Fruit fly (Drosophila melanogaster): ENCODE data around the gene CG44227.

Gene CG44227

DNA sequence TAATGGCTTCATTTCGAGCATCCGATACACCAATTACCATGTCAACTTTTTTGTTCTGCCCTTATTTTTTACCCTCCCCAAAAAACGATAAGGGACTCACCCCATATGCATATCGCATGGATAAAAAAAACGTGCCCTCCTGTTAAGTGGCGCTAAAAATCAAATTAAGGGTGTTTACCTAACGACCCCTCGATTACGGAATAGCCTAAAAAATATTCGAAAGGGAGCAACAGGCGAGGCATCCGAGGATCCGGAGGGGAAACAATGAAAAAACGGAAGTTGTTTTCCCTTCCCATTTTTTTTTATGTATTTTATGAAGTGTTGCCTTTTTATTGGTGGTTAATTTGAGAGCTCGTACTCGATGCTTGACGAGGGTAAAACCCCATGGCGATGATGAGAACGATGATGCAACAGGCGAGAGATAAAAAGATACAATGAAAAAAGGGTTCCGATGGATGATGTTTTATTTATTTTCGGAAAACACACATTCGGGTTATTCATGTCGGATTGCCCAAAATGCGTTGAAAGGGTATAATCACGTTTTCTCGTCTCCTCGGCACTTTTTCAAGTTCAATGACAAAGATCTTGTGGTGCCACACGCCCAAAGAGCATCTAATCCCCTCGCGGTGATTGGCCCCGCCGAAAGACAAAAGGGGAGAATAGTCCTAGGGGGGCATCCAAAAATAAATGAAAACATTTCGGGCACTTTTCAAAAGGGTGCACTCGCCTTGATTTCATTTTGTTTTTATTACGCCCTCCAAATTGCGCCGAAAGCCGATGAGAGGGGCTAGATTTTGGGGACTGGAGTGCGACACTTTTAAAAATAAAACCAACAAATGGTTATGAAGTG lies at the start of gene CG44227:
CG44227 (minus strand) TSS at position 849 of the 850 bp plus-strand sequence.
- TF ChIP-seq CG17801 (GFP tag; optimal IDR thresholded peaks at IDR 0.05; ENCODE audit: partially characterized antibody): no peak

DNA sequence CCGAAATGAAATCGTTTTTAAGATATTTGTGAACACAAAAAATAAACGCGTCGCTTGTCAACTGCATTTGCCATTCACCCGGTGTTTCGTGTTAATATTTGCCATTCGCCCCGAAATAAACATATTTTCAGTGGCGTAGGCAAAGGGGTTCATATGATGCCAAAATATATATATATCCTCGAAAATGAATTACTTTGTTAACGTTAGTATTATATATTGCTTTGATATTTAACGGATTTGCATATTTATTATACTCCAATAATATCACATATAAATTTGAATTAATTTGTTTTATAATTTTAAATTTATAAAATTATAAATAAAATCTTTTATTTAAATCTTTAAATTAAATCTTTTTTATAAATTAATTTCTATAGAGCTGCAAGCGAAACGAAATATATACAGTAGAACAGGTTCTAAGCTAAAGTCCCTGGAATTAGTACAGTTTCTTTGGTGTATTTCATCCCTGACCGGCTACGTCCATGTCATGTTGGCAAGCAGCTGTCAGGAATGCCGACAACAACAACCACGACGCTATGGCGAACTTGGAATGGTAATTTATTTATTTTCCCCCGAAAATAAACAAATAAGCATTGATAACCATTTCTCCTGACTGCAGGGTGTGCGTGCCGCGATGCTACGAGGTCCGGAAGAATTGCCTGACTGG lies 46.8 kb upstream of the CG44227 start, which contains the start of the genes M1BP and CG8202:
M1BP (minus strand) TSS at position 102 of the 667 bp plus-strand sequence.
CG8202 (plus strand) TSS at position 495 of the 667 bp plus-strand sequence.
- TF ChIP-seq CG17801 (GFP tag; optimal IDR thresholded peaks at IDR 0.05; ENCODE audit: partially characterized antibody): peak; percentile 83

DNA sequence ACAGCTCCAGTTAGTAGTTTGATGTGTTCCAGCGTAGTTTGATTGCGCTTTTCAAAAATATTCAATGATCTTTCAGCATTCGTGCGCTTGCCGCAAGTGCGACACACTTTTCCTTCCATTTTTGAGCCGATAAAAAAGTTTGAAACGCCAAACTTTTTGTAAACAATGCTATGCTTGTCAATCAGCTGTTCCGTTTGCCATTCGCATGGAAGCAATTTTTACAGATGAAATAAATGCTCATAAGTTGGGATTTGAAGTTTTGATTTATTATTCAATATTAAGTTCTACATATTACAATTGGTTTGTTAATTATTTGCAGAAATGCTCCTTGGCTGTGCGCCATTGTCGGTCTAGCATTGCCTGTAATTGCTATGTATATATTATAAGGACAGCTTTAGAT lies 44.6 kb upstream of the CG44227 start, which contains the start of gene ranshi:
ranshi (minus strand) TSS at position 152 of the 400 bp plus-strand sequence.
- TF ChIP-seq CG17801 (GFP tag; optimal IDR thresholded peaks at IDR 0.05; ENCODE audit: partially characterized antibody): no peak

DNA sequence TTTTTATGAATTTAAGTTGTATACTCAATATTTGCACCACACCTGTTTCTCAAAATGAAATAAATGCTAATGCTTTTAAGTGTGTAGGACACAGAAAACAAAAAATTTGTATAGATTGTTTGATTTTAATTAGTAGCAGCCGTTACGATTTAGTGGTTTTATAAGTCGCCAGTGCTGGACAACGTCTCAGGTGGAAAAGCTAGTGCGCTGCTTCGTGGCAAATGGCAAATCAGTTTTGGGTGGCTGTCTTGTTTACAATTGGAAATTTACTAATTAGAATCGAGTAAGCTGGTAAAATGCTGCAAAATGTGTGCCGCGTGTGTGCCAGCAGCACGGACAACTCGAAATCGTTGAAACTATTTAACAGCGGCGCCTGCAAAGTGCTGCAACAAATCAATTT lies 41.7 kb upstream of the CG44227 start, which contains the start of gene CG8159:
CG8159 (plus strand) TSS at position 223 of the 400 bp plus-strand sequence.
- no peak for TF ChIP-seq CG17801 (GFP tag; optimal IDR thresholded peaks at IDR 0.05; ENCODE audit: partially characterized antibody)

DNA sequence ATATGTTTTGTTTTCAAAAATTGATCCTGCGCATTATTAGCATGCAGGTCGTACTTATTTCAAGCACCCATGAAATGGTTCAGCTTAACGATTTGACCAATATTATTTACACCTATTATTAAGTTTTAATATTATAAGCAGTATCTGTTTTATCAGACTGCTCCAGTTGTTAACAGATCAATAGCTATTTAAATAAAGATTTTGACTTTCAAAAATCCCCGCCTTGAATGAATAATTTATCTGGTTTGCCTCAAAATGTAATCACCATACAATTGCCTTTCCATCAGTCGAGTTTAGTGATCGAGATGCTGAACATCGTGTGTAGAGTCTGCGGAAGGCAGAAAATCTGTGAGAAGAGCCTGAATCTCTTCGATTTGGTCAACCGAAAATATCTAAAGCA lies 40.2 kb upstream of the CG44227 start, which contains the start of gene ouib:
ouib (plus strand) TSS at position 301 of the 400 bp plus-strand sequence.
- TF ChIP-seq CG17801 (GFP tag; optimal IDR thresholded peaks at IDR 0.05; ENCODE audit: partially characterized antibody): no peak

DNA sequence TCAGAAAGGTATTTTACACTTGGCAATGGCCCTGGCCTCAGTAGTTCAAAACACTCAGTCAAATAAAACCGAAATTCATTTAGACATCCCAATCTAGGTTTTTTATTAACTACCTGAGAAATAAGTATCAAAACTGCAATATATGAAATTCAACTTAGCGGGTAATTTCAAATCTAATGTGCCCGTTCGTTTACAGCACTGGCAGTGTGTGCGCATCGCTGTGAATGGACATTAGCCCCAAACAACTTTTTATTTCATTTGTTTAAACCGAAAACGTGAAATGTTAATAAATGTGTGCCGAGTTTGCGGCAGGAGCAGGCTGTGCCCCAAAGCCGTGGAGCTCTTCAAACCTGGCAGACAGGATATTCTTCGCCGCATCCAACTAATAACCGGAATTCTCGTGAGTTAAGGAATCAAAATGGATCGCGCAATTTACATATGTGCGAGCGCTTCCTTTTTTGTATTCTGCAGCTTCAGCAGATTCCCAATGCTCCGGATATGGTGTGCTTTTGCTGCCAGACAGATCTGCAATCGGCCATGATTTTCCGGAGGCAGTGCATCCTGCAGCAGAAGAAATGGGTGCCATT lies 38.1 kb upstream of the CG44227 start, which contains the start of gene nom:
nom (plus strand) TSS at position 213 of the 587 bp plus-strand sequence.
- no peak for TF ChIP-seq CG17801 (GFP tag; optimal IDR thresholded peaks at IDR 0.05; ENCODE audit: partially characterized antibody)

DNA sequence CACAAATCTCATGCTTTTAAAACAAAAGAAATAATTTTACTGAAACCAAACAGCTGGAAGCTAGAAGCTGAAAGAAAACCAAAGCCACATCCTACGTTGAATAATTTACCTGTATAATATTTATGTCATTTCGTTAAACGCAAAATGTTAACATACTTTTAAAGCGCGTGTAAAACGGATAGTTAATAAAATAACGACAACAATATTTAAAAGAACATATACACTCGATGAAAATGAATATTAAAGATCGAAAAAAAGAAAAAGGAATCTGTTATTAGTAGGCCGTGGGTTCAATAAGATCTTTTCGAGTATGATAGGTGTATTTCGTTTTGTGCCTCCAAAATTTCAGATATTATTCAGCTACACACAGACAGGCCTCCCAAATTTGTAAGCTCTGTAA lies 36.1 kb upstream of the CG44227 start, which contains the start of gene CG8136:
CG8136 (plus strand) TSS at position 301 of the 400 bp plus-strand sequence.
- no peak for TF ChIP-seq CG17801 (GFP tag; optimal IDR thresholded peaks at IDR 0.05; ENCODE audit: partially characterized antibody)

DNA sequence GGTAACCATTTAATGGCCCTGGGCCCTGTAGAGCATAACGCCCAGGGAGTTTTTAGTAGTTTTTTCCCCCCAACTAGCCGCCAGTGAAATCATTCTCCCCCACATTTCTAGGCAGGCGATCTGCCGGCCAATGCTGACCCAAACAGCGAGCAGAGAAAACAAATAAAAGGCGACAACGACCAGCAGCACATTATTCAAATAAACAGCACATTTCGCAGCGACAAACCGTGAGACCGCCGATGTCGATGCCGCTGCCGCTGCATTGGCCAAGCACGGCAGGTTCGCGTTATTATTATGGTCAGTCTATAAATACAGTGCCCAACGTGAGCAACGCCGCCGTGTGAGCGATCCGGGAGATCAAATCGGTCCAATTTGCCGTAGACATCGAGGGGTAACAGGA lies 33.9 kb upstream of the CG44227 start, which contains the start of gene CG11760:
CG11760 (plus strand) TSS at position 301 of the 400 bp plus-strand sequence.
- no peak for TF ChIP-seq CG17801 (GFP tag; optimal IDR thresholded peaks at IDR 0.05; ENCODE audit: partially characterized antibody)

DNA sequence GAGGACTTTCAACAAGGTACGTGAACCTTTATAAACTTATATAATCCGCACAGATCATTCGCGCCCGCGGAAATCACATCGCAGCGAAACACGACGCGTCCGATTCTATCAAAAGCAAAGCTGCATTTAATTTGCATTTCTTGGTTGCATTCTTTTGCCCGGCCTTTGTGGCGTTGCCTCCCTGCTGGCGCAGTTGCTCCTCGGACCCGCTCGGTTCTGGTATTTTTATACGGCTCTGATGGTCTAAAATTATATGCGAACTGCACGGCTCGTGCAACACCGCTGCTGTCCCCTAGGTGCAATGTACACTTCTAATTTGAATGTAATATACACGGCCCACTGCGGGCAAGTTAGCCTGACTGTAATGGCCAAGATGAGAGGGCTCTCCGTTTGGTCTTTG lies 33.4 kb upstream of the CG44227 start, which contains the start of gene Cks85A:
Cks85A (minus strand) TSS at position 101 of the 400 bp plus-strand sequence.
- no peak for TF ChIP-seq CG17801 (GFP tag; optimal IDR thresholded peaks at IDR 0.05; ENCODE audit: partially characterized antibody)

DNA sequence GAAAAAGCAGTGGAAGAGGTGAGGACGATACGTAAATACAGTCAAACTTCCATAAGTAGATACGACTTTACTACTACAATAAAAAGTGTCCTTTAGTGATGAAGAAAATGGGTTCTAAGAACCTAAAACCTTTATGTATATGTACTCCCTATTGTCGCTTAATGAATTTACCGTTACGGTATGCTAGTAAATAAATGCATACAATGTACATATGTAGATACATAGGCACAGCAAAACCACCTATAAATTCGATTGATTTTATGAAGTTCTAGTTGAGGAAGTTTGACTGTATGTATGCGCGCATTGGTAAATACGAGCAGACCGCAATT lies 31.5 kb upstream of the CG44227 start:
- TF ChIP-seq CG17801 (GFP tag; optimal IDR thresholded peaks at IDR 0.05; ENCODE audit: partially characterized antibody): no peak

DNA sequence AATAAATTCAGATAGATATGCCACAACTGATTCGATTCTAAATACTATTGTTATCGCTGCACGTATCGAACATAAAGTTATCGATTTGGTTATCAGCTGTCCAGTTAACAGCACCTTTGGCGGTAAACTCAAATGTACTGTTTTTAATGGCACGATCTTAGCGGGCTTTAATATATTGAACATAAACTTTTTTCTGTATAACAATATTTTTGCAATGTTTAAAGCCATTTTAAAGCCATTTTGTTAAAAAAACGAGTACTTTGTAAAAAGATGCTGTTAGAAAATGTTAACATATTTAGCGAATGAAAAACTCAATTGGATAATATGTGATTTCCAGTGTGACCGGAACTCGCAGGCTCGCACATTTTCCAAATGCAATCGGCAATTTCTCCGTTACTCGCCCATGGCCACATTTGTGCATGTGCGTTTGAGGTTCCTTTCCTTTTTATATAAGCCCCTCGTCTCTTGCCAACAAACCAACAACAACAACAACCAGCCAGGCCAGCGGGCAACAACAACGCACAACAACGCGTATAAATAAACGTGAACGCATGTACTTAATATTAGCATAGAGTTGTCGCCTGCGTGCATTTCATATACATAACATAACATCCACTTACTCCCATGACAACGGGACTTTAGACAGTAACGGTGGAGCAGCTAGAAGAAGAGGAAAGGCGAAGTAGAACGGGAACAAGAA lies 31.0 kb upstream of the CG44227 start, which contains the start of gene TMEM216:
TMEM216 (plus strand) TSS at position 393 of the 700 bp plus-strand sequence.
- peak; percentile 2 for TF ChIP-seq CG17801 (GFP tag; optimal IDR thresholded peaks at IDR 0.05; ENCODE audit: partially characterized antibody)

DNA sequence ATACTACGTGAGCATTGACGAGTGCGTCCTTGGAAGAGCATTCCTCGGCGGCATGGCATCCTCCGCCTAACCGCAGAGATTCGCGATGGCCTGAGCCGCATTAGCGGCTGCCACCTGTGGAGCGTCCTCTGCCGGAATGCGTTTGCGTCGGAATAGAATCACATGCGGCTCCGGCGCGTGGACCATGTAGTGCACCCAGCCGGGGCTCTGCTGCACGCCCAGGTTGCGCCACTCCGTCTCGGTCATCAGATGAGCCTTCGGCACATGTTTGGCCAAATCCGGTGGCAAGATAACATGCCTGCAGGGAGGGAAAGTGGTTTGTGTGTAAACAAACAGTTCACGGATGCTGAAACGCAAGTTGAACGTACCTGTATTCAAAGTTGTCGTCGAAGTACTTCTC lies 30.4 kb upstream of the CG44227 start:
- TF ChIP-seq CG17801 (GFP tag; optimal IDR thresholded peaks at IDR 0.05; ENCODE audit: partially characterized antibody): no peak

DNA sequence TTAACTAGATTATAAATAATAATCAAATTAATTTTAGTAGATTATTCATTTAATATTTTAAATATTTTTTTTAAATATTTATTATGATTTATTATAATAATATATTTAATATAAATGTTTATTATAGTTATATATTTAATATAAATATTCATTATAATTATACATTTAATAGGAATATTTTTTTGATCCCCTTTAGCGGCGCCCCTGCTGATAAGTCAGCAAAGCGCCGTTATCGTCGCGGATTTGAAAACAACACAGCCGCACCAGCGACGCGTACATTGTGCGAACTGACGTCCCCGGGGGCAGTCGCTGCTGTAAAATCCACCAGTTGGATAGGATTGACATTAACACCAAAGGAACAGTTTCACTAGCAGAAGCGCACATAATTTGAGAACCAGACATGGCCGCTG lies 27.8 kb upstream of the CG44227 start, which contains the start of gene CG8112:
CG8112 (plus strand) TSS at position 212 of the 410 bp plus-strand sequence.
- peak; percentile 76 for TF ChIP-seq CG17801 (GFP tag; optimal IDR thresholded peaks at IDR 0.05; ENCODE audit: partially characterized antibody)

DNA sequence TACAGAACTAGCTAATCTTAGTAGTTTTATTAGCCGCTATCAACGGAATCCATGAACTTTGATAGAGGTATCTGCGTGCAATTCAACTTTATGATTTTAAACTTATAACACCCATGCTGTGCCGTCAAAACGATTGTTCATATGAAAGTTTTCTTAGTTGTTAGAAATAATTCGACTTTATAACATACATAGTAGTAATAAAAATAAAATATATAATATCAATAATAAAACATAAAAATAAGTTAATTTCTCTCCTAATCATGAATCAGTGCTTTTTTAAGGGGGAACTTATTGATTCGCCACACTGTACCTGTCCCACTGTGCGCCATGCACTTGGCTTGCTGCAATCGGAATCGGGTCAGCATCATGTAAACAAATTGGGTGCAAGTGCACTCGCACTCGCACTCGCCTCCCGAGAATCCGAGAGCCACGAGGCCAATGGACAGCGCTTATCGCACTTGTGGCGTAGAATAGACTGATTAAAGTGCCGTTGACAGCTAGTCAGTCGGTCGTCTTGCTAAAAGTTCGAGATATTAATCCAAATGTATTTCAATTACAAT lies 27.0 kb upstream of the CG44227 start:
- TF ChIP-seq CG17801 (GFP tag; optimal IDR thresholded peaks at IDR 0.05; ENCODE audit: partially characterized antibody): no peak
